Fruit fly (Drosophila melanogaster) whole organism, larva: Measurements from ENCODE around the gene CG42716.

Experiments used
- noc ChIP-seq: fragments of 200-800 bp; sonication (Bioruptor generic); optimal IDR thresholded peaks from 3 replicates; lab custom pipeline; 2019; ENCODE audit warnings: missing biosample characterization, mild to moderate bottlenecking, missing genetic modification characterization, moderate library complexity

CG42716 gene

dm6 chr3L:16083693-16084092 is 50.1 kb downstream of the CG42716 start, which contains the start of gene CG13075:
TSS of gene CG13075 (plus strand) at chr3L:16083993.
- no peak for TF ChIP-seq noc (tag; lab: Kevin White, UChicago)
